Fruit fly (Drosophila melanogaster) whole organism, larva: ENCODE results near the gene CG14662.

ENCODE experiments used
- noc ChIP-seq: fragments of 200-800 bp; sonication (Bioruptor generic); optimal IDR thresholded peaks from 3 replicates; lab custom pipeline; 2019; ENCODE audit warnings: missing biosample characterization, mild to moderate bottlenecking, missing genetic modification characterization, moderate library complexity

Gene CG14662

DNA sequence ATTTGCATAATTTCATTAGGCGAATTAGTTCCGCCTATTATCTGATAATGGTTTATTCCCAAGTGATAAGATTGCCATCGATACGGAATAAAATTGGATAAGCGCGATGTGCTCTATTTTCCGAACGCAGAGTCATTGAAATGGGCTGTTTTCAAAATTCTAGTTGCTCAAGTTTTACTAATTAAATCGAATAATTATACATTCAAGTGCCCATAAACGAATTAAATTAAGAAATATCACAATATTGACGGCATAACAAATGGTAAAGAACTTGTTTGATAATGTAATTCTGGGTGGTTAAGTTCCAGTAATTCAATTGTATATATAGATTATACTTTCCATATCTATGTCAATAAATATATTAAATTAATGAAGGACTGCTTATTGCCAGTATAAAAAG, at the start of gene CG14662:
Gene CG14662, minus strand, starts transcription at position 101 of the 400 bp plus-strand sequence.
- TF ChIP-seq noc (tag; lab: Kevin White, UChicago), result no peak

- TF ChIP-seq noc (tag; lab: Kevin White, UChicago), result no peak
These were observed 49.2 kb upstream of the CG14662 start for dm6 chr3R:5033108-5033722.

DNA sequence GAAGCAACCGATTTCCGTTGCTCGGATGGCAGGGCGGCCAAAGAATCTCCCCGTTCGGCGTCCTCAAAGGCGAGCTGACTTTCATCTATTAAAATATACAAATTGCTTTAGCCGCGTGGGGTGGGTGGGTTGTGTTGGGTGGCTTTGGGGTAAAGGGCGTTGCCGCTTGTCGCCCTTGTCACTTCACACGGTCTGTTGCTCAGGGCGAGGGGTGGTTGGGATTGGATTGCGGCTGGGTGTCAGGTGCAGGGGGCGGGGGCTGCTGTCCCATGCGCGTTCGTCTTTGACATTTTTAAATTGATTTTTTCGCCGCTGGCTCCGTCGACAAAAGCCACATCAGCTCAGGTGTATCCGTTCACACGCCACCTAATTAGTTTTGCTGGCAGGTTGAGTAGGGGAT, 48.3 kb upstream of the CG14662 start:
- TF ChIP-seq noc (tag; lab: Kevin White, UChicago), result no peak

DNA sequence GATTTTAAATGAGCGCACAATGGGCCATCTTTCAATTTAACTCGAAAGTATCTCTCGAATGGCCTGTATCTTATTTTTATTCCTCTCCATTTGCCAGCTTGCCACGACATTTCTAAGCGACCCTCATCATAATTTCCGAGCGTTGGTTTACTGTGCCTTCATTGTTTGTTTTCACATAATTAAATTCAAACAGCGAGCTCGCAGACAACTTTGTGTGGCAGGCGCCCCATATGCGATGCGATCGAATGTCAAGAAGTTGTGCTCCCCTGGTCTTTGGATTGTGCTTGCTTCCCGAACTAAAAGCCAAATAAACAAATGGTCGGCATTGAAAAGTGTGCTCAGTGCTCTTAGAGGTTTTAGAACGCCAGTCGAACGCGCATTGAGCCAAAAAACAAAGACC, 47.8 kb upstream of the CG14662 start:
- TF ChIP-seq noc (tag; lab: Kevin White, UChicago), result no peak

DNA sequence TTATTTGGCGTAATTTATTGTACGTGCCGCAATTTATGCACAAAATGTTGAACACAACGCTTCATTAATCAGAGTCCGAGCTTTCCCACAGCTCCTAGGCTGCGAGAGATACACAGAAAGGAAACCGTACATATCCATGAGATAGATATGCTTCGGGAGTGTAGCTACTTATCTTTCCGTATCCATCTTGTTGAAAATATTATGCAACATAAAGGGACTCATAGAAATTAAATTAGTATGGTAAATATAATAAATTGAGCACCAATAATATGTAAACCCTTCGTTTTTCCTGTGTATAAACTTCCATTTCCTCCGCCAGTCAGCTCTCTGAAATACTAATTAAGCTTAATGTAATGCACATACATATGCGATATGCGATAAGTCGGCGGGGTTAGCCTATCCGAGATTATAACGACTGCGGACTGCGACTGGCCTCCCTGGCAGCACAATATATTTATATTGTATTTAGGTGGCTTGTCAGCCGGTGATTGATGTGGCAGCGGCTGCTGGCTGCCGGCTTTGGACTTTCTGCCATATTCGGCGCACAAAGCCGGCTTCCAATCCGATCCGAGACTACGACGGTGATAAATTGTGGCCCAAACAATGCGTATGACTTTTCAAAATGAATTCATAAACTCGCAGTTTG, 46.8 kb upstream of the CG14662 start:
- TF ChIP-seq noc (tag; lab: Kevin White, UChicago), result no peak

DNA sequence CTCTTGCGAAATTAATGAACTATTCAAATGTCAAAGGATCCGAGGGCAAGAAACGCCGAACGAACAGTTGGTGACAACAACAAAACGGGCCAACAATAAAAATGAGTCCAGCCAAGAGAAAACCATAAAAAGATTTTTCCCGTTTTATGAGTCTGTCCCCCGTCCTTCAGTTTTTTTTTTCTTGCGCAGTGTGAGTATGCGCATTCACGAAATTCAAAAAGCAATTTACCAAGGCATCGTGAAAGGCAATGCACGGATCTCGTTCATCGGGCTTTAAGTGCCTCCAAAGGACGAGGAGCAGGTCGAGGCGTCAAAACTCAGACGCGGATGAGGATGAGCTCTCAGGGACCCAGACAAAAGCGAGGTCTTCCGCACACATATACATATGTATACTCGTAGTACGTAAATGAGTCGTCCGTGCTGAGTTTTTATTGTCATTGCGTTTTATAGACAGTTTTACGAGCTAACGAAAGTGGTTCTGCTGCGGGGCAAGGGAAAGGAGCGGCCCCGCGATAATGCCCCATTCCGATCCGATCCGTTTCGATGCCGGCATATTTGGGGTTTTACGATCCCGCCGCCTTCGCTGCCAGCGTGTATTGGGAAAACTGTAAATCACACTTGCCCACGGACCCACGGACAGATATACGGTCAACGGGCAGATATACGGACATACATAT, 44.2 kb upstream of the CG14662 start:
- no peak for TF ChIP-seq noc (tag; lab: Kevin White, UChicago)

DNA sequence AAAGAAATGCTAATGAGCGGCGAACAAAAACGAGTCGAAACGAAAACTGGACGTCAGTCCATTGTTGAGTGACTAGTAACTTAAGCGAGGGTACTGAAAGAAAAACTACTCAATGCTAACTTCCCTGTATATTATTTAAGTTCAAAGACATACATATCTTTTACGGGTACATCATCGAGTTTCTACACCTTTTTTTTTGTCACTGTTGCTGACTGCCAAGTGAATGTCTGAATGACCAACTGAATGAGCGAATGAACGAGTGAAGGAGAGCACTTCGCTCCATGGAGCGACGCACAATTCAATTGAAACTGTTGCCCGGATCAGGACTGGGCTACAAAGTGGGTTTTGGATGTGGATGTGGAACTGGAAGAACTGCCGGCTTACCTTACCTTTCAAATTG, 43.5 kb upstream of the CG14662 start:
- no peak for TF ChIP-seq noc (tag; lab: Kevin White, UChicago)

dm6 chr3R:5025429-5026284, 41.6 kb upstream of the CG14662 start:
- no peak for TF ChIP-seq noc (tag; lab: Kevin White, UChicago)

dm6 chr3R:5023514-5024397, 39.7 kb upstream of the CG14662 start:
- no peak for TF ChIP-seq noc (tag; lab: Kevin White, UChicago)

dm6 chr3R:5022426-5022825, 38.4 kb upstream of the CG14662 start:
- no peak for TF ChIP-seq noc (tag; lab: Kevin White, UChicago)

DNA sequence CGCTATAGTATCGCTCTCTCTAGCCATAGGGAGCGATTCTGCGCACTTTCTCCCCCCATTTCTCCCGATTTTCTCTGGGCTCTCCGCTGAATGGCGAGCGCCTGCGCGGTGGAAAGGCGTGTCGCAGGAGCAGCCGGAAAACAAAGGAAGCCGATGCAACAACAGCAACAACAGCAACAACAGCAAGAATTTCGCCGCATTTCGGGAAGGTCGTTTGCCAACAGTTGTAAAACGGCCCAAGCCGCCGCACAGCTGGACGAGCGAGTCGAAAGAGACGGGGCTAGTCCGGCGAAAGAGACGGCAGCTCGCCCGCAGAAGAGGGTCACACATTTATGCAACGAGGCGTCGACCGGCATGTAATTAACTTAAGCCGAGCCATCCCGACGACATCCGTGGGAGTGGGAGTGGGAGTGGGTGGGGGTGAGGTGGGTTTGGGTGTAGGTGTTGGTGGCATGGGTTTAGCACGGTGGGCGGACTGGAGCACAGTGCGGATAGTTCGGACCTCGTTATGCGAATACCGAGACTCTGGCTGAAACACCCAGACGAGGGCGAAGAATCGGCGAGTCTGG, 37.5 kb upstream of the CG14662 start:
- TF ChIP-seq noc (tag; lab: Kevin White, UChicago), result no peak

- TF ChIP-seq noc (tag; lab: Kevin White, UChicago), result no peak
These were observed 36.9 kb upstream of the CG14662 start for dm6 chr3R:5020915-5021412.

- TF ChIP-seq noc (tag; lab: Kevin White, UChicago), result no peak
These were observed 36.3 kb upstream of the CG14662 start for dm6 chr3R:5020287-5020686.

DNA sequence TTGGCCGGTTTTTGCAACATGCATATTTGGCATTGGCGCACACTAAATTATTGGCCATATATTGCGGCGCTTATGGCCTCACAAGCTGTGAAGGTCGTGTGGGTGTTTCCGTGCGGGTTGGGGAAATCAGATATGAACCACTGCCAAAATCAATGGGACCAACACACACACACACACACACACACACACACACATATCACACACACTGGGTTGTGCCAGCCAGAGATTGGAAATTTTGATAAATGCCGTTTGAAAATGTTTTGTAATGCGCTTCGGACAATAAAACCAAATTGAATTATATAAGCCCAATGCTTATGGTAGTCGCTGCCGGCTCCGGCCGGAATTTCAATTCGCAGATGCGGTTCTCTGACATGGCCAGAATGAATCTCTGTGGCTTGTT, 35.4 kb upstream of the CG14662 start:
- TF ChIP-seq noc (tag; lab: Kevin White, UChicago), result no peak
